Worm (Caenorhabditis elegans): Measurements from ENCODE around the gene C17G10.13.

Gene C17G10.13

DNA sequence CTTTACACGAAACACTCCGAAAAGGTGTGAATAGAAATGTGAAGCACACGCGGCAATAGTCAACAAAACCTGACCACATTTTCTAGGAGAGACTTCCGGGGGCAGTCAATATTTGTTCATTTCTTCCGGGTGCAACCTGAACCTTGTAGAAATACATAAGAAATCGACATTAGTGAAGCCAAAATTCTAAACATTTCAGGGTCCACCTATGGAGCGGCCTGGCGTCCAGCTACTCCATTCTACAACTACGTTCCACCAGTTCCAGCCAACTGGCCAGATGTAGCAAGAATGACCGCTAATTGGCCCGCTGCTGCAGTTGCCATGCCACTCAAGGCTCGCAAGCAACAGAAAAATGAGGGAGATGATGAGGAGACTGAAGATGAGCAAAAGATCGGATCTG, 10.4 kb downstream of the C17G10.13 start:
- TF ChIP-seq snpc-4 (tag; optimal IDR thresholded peaks at IDR 0.05) (no peak), pha-4 (tag; optimal IDR thresholded peaks at IDR 0.05) (peak; percentile 58)

DNA sequence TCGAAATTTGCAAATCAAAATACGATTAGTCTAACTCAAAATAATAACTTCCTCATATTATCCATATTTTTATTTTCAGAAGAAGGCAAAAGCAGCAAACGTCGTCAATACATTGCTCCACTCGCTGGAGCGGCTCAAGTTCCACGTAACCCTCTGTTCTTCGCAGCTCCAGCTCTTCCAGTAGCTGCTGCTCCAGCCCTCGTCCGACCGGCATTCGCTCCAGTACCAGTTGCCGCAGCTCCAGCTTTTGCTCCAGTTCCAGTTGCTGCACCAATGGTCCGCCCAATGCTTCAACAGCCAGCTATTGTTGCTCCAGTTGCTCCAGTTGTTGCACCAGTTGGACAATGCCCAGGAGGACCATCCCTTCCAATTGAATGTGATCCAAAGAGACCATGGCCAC, 10.9 kb downstream of the C17G10.13 start:
- TF ChIP-seq R02D3.7 (tag; optimal IDR thresholded peaks at IDR 0.05) (no peak), nhr-77 (tag; optimal IDR thresholded peaks at IDR 0.05) (no peak), eor-1 (tag; optimal IDR thresholded peaks at IDR 0.05) (no peak), ama-1 (optimal IDR thresholded peaks at IDR 0.05) (no peak), lsy-12 (tag; optimal IDR thresholded peaks at IDR 0.05) (no peak), unc-62 (GFP tag; optimal IDR thresholded peaks at IDR 0.05) (no peak), nhr-23 (tag; optimal IDR thresholded peaks at IDR 0.05) (no peak), fkh-10 (GFP tag; optimal IDR thresholded peaks at IDR 0.05) (no peak), aly-2 (tag; optimal IDR thresholded peaks at IDR 0.05) (no peak), nhr-12 (tag; optimal IDR thresholded peaks at IDR 0.05) (no peak), mdl-1 (tag; optimal IDR thresholded peaks at IDR 0.05) (no peak), jun-1 (tag; optimal IDR thresholded peaks at IDR 0.05) (no peak), lin-15B (tag; optimal IDR thresholded peaks at IDR 0.05) (no peak), elt-2 (tag; optimal IDR thresholded peaks at IDR 0.05) (no peak), nhr-67 (tag; optimal IDR thresholded peaks at IDR 0.05) (no peak)

ce11 chrII:5578035-5578434, 11.6 kb downstream of the C17G10.13 start, which contains the start of gene T25E4.1:
Gene T25E4.1 (plus strand): TSS chrII:5578335.
- no peak for TF ChIP-seq ztf-11 (tag; optimal IDR thresholded peaks at IDR 0.05)
- no peak for TF ChIP-seq ztf-4 (tag; optimal IDR thresholded peaks at IDR 0.05)
- no peak for TF ChIP-seq egl-27 (tag; optimal IDR thresholded peaks at IDR 0.05)
- no peak for TF ChIP-seq nhr-237 (tag; optimal IDR thresholded peaks at IDR 0.05)
- no peak for TF ChIP-seq aly-2 (tag; optimal IDR thresholded peaks at IDR 0.05)
- no peak for TF ChIP-seq ceh-28 (tag; optimal IDR thresholded peaks at IDR 0.05)
- TF ChIP-seq pqm-1 (tag; optimal IDR thresholded peaks at IDR 0.05): no peak
- no peak for TF ChIP-seq nhr-43 (tag; optimal IDR thresholded peaks at IDR 0.05; ENCODE audit: poor library complexity, severe bottlenecking)
- no peak for TF ChIP-seq elt-3 (tag; optimal IDR thresholded peaks at IDR 0.05)
- no peak for TF ChIP-seq tbx-2 (tag; optimal IDR thresholded peaks at IDR 0.05)
- TF ChIP-seq jun-1 (tag; optimal IDR thresholded peaks at IDR 0.05): no peak
- no peak for TF ChIP-seq sea-2 (GFP tag; optimal IDR thresholded peaks at IDR 0.05)
- TF ChIP-seq ceh-16 (tag; optimal IDR thresholded peaks at IDR 0.05): no peak
- TF ChIP-seq fkh-10 (GFP tag; optimal IDR thresholded peaks at IDR 0.05): no peak
- no peak for TF ChIP-seq elt-1 (tag; optimal IDR thresholded peaks at IDR 0.05)
- no peak for TF ChIP-seq nhr-77 (tag; optimal IDR thresholded peaks at IDR 0.05)
- TF ChIP-seq ceh-82 (tag; optimal IDR thresholded peaks at IDR 0.05): no peak

ce11 chrII:5577060-5577459, 12.5 kb downstream of the C17G10.13 start:
- TF ChIP-seq lin-39 (tag; optimal IDR thresholded peaks at IDR 0.05): peak; percentile 24
- TF ChIP-seq snpc-4 (tag; optimal IDR thresholded peaks at IDR 0.05): peak; percentile 55
- peak; percentile 47 for TF ChIP-seq jun-1 (tag; optimal IDR thresholded peaks at IDR 0.05)
- TF ChIP-seq nhr-28 (tag; optimal IDR thresholded peaks at IDR 0.05): no peak
- no peak for TF ChIP-seq lsy-12 (tag; optimal IDR thresholded peaks at IDR 0.05)
- TF ChIP-seq nfya-1 (tag; optimal IDR thresholded peaks at IDR 0.05; ENCODE audit: insufficient read depth): peak; percentile 33
- TF ChIP-seq pha-4 (tag; optimal IDR thresholded peaks at IDR 0.05): peak; percentile 34
- peak; percentile 61 for TF ChIP-seq nhr-43 (tag; optimal IDR thresholded peaks at IDR 0.05; ENCODE audit: poor library complexity, severe bottlenecking)
- TF ChIP-seq elt-2 (tag; optimal IDR thresholded peaks at IDR 0.05): peak; percentile 60
- TF ChIP-seq ama-1 (optimal IDR thresholded peaks at IDR 0.05): no peak

ce11 chrII:5574925-5575324, 14.7 kb downstream of the C17G10.13 start:
- TF ChIP-seq nhr-12 (tag; optimal IDR thresholded peaks at IDR 0.05) (no peak), mdl-1 (tag; optimal IDR thresholded peaks at IDR 0.05) (no peak), nhr-43 (tag; optimal IDR thresholded peaks at IDR 0.05; ENCODE audit: poor library complexity, severe bottlenecking) (peak; percentile 13), elt-2 (tag; optimal IDR thresholded peaks at IDR 0.05) (peak; percentile 26)
